Worm (Caenorhabditis elegans): ENCODE data around the gene T24D5.6.
A peak's percentile ranks its signal among the peaks of the same experiment; 100 is the strongest.
"Not testable (repeated sequence)": the region's sequence is repeated elsewhere in the genome, so short reads cannot be mapped to it uniquely, and the experiment has no call there.

Gene T24D5.6

ce11 chrX:12613451-12613850 lies 10.0 kb downstream of the T24D5.6 start, which contains the start of gene R09A8.1:
Gene R09A8.1, plus strand, starts transcription at chrX:12613751.
- not testable (repeated sequence) for TF ChIP-seq ceh-63 (GFP tag; optimal IDR thresholded peaks at IDR 0.05); ceh-8 (GFP tag; optimal IDR thresholded peaks at IDR 0.05); lin-15B (tag; optimal IDR thresholded peaks at IDR 0.05)

ce11 chrX:12618447-12618846 lies 15.0 kb downstream of the T24D5.6 start:
- TF ChIP-seq swsn-7 (tag; optimal IDR thresholded peaks at IDR 0.05), result no peak

- no peak for TF ChIP-seq nhr-237 (tag; optimal IDR thresholded peaks at IDR 0.05)
- no peak for TF ChIP-seq pax-3 (tag; optimal IDR thresholded peaks at IDR 0.05)
- no peak for TF ChIP-seq unc-98 (GFP tag; IDR thresholded peaks at IDR 0.05)
- TF ChIP-seq ama-1 (optimal IDR thresholded peaks at IDR 0.05), result no peak
- TF ChIP-seq nhr-11 (tag; optimal IDR thresholded peaks at IDR 0.05), result no peak
- TF ChIP-seq zag-1 (tag; optimal IDR thresholded peaks at IDR 0.05), result no peak
- no peak for TF ChIP-seq tlp-1 (tag; optimal IDR thresholded peaks at IDR 0.05)
- TF ChIP-seq lsy-2 (tag; optimal IDR thresholded peaks at IDR 0.05), result no peak
- no peak for TF ChIP-seq vab-15 (tag; optimal IDR thresholded peaks at IDR 0.05)
- no peak for TF ChIP-seq lin-35 (GFP tag; optimal IDR thresholded peaks at IDR 0.05)
- no peak for TF ChIP-seq ztf-11 (tag; optimal IDR thresholded peaks at IDR 0.05)
Measured at ce11 chrX:12619165-12619564, 15.7 kb downstream of the T24D5.6 start, which contains the start of gene R09A8.2. Gene R09A8.2, plus strand, starts transcription at chrX:12619465.

- TF ChIP-seq ztf-4 (tag; optimal IDR thresholded peaks at IDR 0.05), result no peak
- no peak for TF ChIP-seq hpl-2 (GFP tag; optimal IDR thresholded peaks at IDR 0.05)
- TF ChIP-seq nhr-85 (tag), result no peak
- TF ChIP-seq elt-3 (tag; optimal IDR thresholded peaks at IDR 0.05), result no peak
- TF ChIP-seq egl-13 (tag; optimal IDR thresholded peaks at IDR 0.05), result no peak
- no peak for TF ChIP-seq swsn-7 (tag; optimal IDR thresholded peaks at IDR 0.05)
- TF ChIP-seq snpc-4 (tag; optimal IDR thresholded peaks at IDR 0.05), result no peak
- TF ChIP-seq ztf-11 (tag; optimal IDR thresholded peaks at IDR 0.05), result no peak
- TF ChIP-seq efl-1 (optimal IDR thresholded peaks at IDR 0.05), result no peak
- no peak for TF ChIP-seq efl-1 (GFP tag; optimal IDR thresholded peaks at IDR 0.05 in 1 of 2)
- no peak for TF ChIP-seq efl-3 (GFP tag; optimal IDR thresholded peaks at IDR 0.05)
- TF ChIP-seq irx-1 (tag; optimal IDR thresholded peaks at IDR 0.05), result no peak
- TF ChIP-seq C34B4.2 (tag; optimal IDR thresholded peaks at IDR 0.05), result no peak
- no peak for TF ChIP-seq nhr-20 (tag; optimal IDR thresholded peaks at IDR 0.05)
- TF ChIP-seq grh-1 (GFP tag; IDR thresholded peaks at IDR 0.05), result no peak
- no peak for TF ChIP-seq nhr-19 (GFP tag; conservative IDR thresholded peaks at IDR 0.05)
- TF ChIP-seq unc-98 (GFP tag; IDR thresholded peaks at IDR 0.05), result no peak
Measured at ce11 chrX:12620310-12620709, 16.9 kb downstream of the T24D5.6 start.

DNA sequence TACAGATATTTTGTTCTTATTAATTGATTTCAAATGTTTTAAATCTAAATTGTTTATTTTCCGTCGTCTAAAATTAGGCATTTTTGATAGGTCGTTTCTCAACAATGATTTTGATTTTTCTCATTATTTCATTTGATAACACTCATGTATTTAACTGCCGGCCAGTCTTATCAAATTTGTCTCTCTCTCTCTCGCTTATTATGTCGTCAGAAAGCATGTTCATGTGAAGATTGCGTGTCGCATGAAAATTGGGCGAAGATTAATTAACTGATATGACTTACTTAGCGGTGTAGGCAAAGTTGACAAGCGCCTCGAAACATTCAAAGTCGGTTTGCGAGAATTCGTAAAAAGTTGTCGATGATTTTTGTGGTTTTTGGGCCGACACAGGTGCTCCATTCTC lies 24.4 kb downstream of the T24D5.6 start:
- TF ChIP-seq unc-62 (GFP tag; optimal IDR thresholded peaks at IDR 0.05) (no peak), mdl-1 (tag; optimal IDR thresholded peaks at IDR 0.05) (peak in 1 of 2 experiments; percentile 19), lin-14 (GFP tag; optimal IDR thresholded peaks at IDR 0.05) (peak; percentile 56), unc-130 (tag; optimal IDR thresholded peaks at IDR 0.05) (peak; percentile 9), nhr-90 (tag; optimal IDR thresholded peaks at IDR 0.05; ENCODE audit: poor library complexity) (peak; percentile 34), nhr-71 (tag; optimal IDR thresholded peaks at IDR 0.05) (peak; percentile 56), C34B4.2 (tag; optimal IDR thresholded peaks at IDR 0.05) (no peak), mab-9 (GFP tag; IDR thresholded peaks at IDR 0.05) (no peak), nhr-20 (tag; optimal IDR thresholded peaks at IDR 0.05) (peak; percentile 63), grh-1 (GFP tag; IDR thresholded peaks at IDR 0.05) (no peak), C04F5.9 (tag; optimal IDR thresholded peaks at IDR 0.05) (no peak), fkh-4 (tag; optimal IDR thresholded peaks at IDR 0.05; ENCODE audit: borderline replicate concordance) (no peak), nhr-28 (tag; optimal IDR thresholded peaks at IDR 0.05) (no peak), mep-1 (tag; optimal IDR thresholded peaks at IDR 0.05) (no peak), elt-2 (tag; optimal IDR thresholded peaks at IDR 0.05) (peak; percentile 86), Y116A8C.19 (tag; optimal IDR thresholded peaks at IDR 0.05; ENCODE audit: borderline replicate concordance) (no peak), pqm-1 (tag; optimal IDR thresholded peaks at IDR 0.05) (peak; percentile 62), tlp-1 (tag; optimal IDR thresholded peaks at IDR 0.05) (no peak), sox-4 (tag; optimal IDR thresholded peaks at IDR 0.05) (no peak), nhr-47 (tag; optimal IDR thresholded peaks at IDR 0.05) (no peak), C16A3.4 (tag; optimal IDR thresholded peaks at IDR 0.05) (no peak), blmp-1 (tag; optimal IDR thresholded peaks at IDR 0.05) (peak; percentile 70), elt-3 (tag; optimal IDR thresholded peaks at IDR 0.05) (peak in 5 of 6 experiments; percentile 22 to 88 (median 32))
